7 worm cellular contexts compared by ENCODE assay signal in the genomic region with DNA sequence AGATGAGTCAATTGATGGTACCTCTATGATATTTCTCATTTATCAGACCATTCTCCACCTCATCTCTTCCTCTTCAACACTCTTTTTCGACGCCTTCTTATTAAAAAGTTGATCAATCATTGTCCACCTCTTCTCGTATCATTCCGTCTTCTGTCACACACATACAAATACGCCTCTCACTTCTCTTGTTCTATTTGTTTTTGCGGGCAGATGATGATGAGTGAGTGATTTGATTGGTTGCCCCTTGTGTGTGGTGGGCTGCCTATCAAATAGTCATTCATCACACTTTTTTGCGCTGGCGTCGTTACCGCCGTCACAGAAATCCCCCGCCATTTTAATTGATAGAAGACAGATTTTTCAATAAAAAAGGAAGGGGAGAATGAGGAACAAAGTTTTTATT.
TF ChIP-seq lines count a peak whose summit lies in the region.

No protein-coding gene starts in this region.

TF ChIP-seq in whole organism, L1 larva, 84 proteins besides CTCF, POLR2A, EP300 and RAD21 (continues in another document):
- no peak for TF ChIP-seq efl-1 (optimal IDR thresholded peaks at IDR 0.05; lab: Kevin White, UChicago)
- TF ChIP-seq efl-1 (GFP tag; optimal IDR thresholded peaks at IDR 0.05 in 1 of 2; lab: Kevin White, UChicago), result peak in 1 of 2 experiments; percentile 68
- TF ChIP-seq swsn-7 (tag; optimal IDR thresholded peaks at IDR 0.05; lab: Kevin White, UChicago), result no peak
- peak in 1 of 2 experiments; percentile 5 for TF ChIP-seq lsy-2 (tag; optimal IDR thresholded peaks at IDR 0.05; lab: Kevin White, UChicago)
- no peak for TF ChIP-seq fkh-4 (tag; optimal IDR thresholded peaks at IDR 0.05; lab: Kevin White, UChicago; ENCODE audit: borderline replicate concordance)
- peak; percentile 66 for TF ChIP-seq lin-14 (GFP tag; optimal IDR thresholded peaks at IDR 0.05; lab: Kevin White, UChicago)
- peak; percentile 47 for TF ChIP-seq nhr-71 (tag; optimal IDR thresholded peaks at IDR 0.05; lab: Kevin White, UChicago)
- no peak for TF ChIP-seq tlp-1 (tag; optimal IDR thresholded peaks at IDR 0.05; lab: Kevin White, UChicago)
- peak; percentile 81 for TF ChIP-seq blmp-1 (tag; optimal IDR thresholded peaks at IDR 0.05; lab: Kevin White, UChicago)
- peak; percentile 64 for TF ChIP-seq nhr-85 (tag; lab: Kevin White, UChicago)
- TF ChIP-seq snu-23 (GFP tag; optimal IDR thresholded peaks at IDR 0.05; lab: Kevin White, UChicago), result peak; percentile 32
- peak in 4 of 6 experiments; percentile 7 to 66 (median 34) for TF ChIP-seq elt-3 (tag; optimal IDR thresholded peaks at IDR 0.05; lab: Kevin White, UChicago)

TF ChIP-seq in whole organism, L2 larva, 48 proteins besides CTCF, POLR2A, EP300 and RAD21 (continues in another document):
- TF ChIP-seq fos-1 (tag; optimal IDR thresholded peaks at IDR 0.05; lab: Kevin White, UChicago) (peak; percentile 42), skn-1 (tag; optimal IDR thresholded peaks at IDR 0.05; lab: Kevin White, UChicago) (no peak), nhr-6 (tag; optimal IDR thresholded peaks at IDR 0.05; lab: Kevin White, UChicago) (no peak), ceh-16 (tag; optimal IDR thresholded peaks at IDR 0.05; lab: Kevin White, UChicago) (no peak), nhr-25 (tag; optimal IDR thresholded peaks at IDR 0.05; lab: Kevin White, UChicago) (peak; percentile 33), F13H6.1 (tag; optimal IDR thresholded peaks at IDR 0.05; lab: Kevin White, UChicago) (peak; percentile 9), nhr-21 (tag; optimal IDR thresholded peaks at IDR 0.05; lab: Kevin White, UChicago) (peak; percentile 33), mbf-1 (tag; optimal IDR thresholded peaks at IDR 0.05; lab: Kevin White, UChicago) (no peak), sma-3 (GFP tag; optimal IDR thresholded peaks at IDR 0.05; lab: Kevin White, UChicago) (peak; percentile 75), snpc-4 (tag; optimal IDR thresholded peaks at IDR 0.05; lab: Kevin White, UChicago) (no peak), ztf-1 (GFP tag; conservative IDR thresholded peaks at IDR 0.05; lab: Robert Waterston, UW) (no peak), sma-9 (GFP tag; optimal IDR thresholded peaks at IDR 0.05; lab: Kevin White, UChicago) (peak; percentile 21), sma-9 (tag; optimal IDR thresholded peaks at IDR 0.05; lab: Kevin White, UChicago) (no peak)

TF ChIP-seq in whole organism, L3 larva, 47 proteins besides CTCF, POLR2A, EP300 and RAD21 (continues in another document):
- no peak for TF ChIP-seq zag-1 (tag; optimal IDR thresholded peaks at IDR 0.05; lab: Kevin White, UChicago)
- TF ChIP-seq ceh-28 (tag; optimal IDR thresholded peaks at IDR 0.05; lab: Kevin White, UChicago), result no peak
- no peak for TF ChIP-seq ztf-4 (tag; optimal IDR thresholded peaks at IDR 0.05; lab: Kevin White, UChicago)
- peak; percentile 69 for TF ChIP-seq nhr-23 (tag; optimal IDR thresholded peaks at IDR 0.05; lab: Kevin White, UChicago)
- no peak for TF ChIP-seq jun-1 (tag; optimal IDR thresholded peaks at IDR 0.05; lab: Kevin White, UChicago)
- TF ChIP-seq snpc-4 (tag; optimal IDR thresholded peaks at IDR 0.05; lab: Kevin White, UChicago), result no peak
- no peak for TF ChIP-seq unc-39 (tag; optimal IDR thresholded peaks at IDR 0.05; lab: Kevin White, UChicago)
- no peak for TF ChIP-seq ceh-9 (tag; optimal IDR thresholded peaks at IDR 0.05; lab: Kevin White, UChicago)
- TF ChIP-seq ztf-11 (tag; optimal IDR thresholded peaks at IDR 0.05; lab: Kevin White, UChicago), result no peak
- TF ChIP-seq unc-62 (GFP tag; optimal IDR thresholded peaks at IDR 0.05; lab: Kevin White, UChicago), result peak; percentile 18
- TF ChIP-seq lin-15B (tag; optimal IDR thresholded peaks at IDR 0.05; lab: Kevin White, UChicago), result no peak
- no peak for TF ChIP-seq elt-2 (tag; optimal IDR thresholded peaks at IDR 0.05; lab: Kevin White, UChicago)
- no peak for TF ChIP-seq tbx-2 (tag; optimal IDR thresholded peaks at IDR 0.05; lab: Kevin White, UChicago)
- no peak for TF ChIP-seq lin-39 (tag; optimal IDR thresholded peaks at IDR 0.05; lab: Kevin White, UChicago)

TF ChIP-seq in whole organism, L4 larva, 104 proteins besides CTCF, POLR2A, EP300 and RAD21 (continues in another document):
- TF ChIP-seq dve-1 (tag; optimal IDR thresholded peaks at IDR 0.05; lab: Kevin White, UChicago; ENCODE audit: insufficient read depth) (peak; percentile 17), mdl-1 (tag; optimal IDR thresholded peaks at IDR 0.05; lab: Kevin White, UChicago) (peak in 1 of 2 experiments; percentile 25), pqm-1 (tag; optimal IDR thresholded peaks at IDR 0.05; lab: Kevin White, UChicago) (no peak), nhr-11 (tag; optimal IDR thresholded peaks at IDR 0.05; lab: Kevin White, UChicago) (no peak), hlh-11 (tag; optimal IDR thresholded peaks at IDR 0.05; lab: Kevin White, UChicago) (peak; percentile 73), ceh-20 (GFP tag; IDR thresholded peaks at IDR 0.05; lab: Robert Waterston, UW) (peak; percentile 65; the same call in 1 of the 2 replicates), nhr-28 (tag; optimal IDR thresholded peaks at IDR 0.05; lab: Kevin White, UChicago) (peak; percentile 61), aha-1 (tag; lab: Kevin White, UChicago) (peak; percentile 9), spr-1 (tag; optimal IDR thresholded peaks at IDR 0.05; lab: Kevin White, UChicago) (no peak), nhr-25 (tag; optimal IDR thresholded peaks at IDR 0.05; lab: Kevin White, UChicago; ENCODE audit: borderline replicate concordance, insufficient read depth) (no peak), ztf-7 (tag; optimal IDR thresholded peaks at IDR 0.05; lab: Kevin White, UChicago) (no peak), F49E8.2 (tag; optimal IDR thresholded peaks at IDR 0.05; lab: Kevin White, UChicago; ENCODE audit: borderline replicate concordance) (no peak)

TF ChIP-seq in whole organism, late embryonic, 69 proteins besides CTCF, POLR2A, EP300 and RAD21:
- peak; percentile 79 for TF ChIP-seq unc-55 (GFP tag; optimal IDR thresholded peaks at IDR 0.05; lab: Kevin White, UChicago)
- no peak for TF ChIP-seq fkh-10 (GFP tag; optimal IDR thresholded peaks at IDR 0.05; lab: Kevin White, UChicago)
- peak; percentile 57 for TF ChIP-seq nfya-1 (tag; optimal IDR thresholded peaks at IDR 0.05; lab: Kevin White, UChicago)

TF ChIP-seq in whole organism, mixed stage, embryonic, 35 proteins besides CTCF, POLR2A, EP300 and RAD21:
- TF ChIP-seq ztf-11 (tag; optimal IDR thresholded peaks at IDR 0.05; lab: Kevin White, UChicago) (no peak), lin-32 (GFP tag; optimal IDR thresholded peaks at IDR 0.05; lab: Kevin White, UChicago) (no peak), unc-62 (GFP tag; optimal IDR thresholded peaks at IDR 0.05; lab: Kevin White, UChicago) (peak; percentile 59), cnd-1 (tag; optimal IDR thresholded peaks at IDR 0.05; lab: Kevin White, UChicago) (no peak), hlh-1 (tag; optimal IDR thresholded peaks at IDR 0.05; lab: Kevin White, UChicago) (no peak), ces-1 (GFP tag; optimal IDR thresholded peaks at IDR 0.05; lab: Kevin White, UChicago) (no peak), elt-1 (tag; optimal IDR thresholded peaks at IDR 0.05; lab: Kevin White, UChicago; ENCODE audit: borderline replicate concordance, insufficient read depth) (no peak)

TF ChIP-seq in whole organism, young adult, 124 proteins besides CTCF, POLR2A, EP300 and RAD21:
- TF ChIP-seq C06A6.2 (GFP tag; conservative IDR thresholded peaks at IDR 0.05; lab: Robert Waterston, UW), result no peak
- no peak for TF ChIP-seq dpff-1 (tag; optimal IDR thresholded peaks at IDR 0.05; lab: Kevin White, UChicago)
- no peak for TF ChIP-seq cebp-1 (GFP tag; IDR thresholded peaks at IDR 0.05; lab: Robert Waterston, UW)
- TF ChIP-seq cebp-1 (tag; optimal IDR thresholded peaks at IDR 0.05; lab: Kevin White, UChicago), result peak; percentile 18
- TF ChIP-seq mes-4 (tag; optimal IDR thresholded peaks at IDR 0.05; lab: Kevin White, UChicago), result no peak
- TF ChIP-seq ceh-58 (GFP tag; IDR thresholded peaks at IDR 0.05; lab: Robert Waterston, UW), result no peak
- no peak for TF ChIP-seq hmg-20 (GFP tag; IDR thresholded peaks at IDR 0.05; lab: Robert Waterston, UW)
- TF ChIP-seq B0035.1 (tag; optimal IDR thresholded peaks at IDR 0.05; lab: Kevin White, UChicago), result no peak
- TF ChIP-seq nhr-80 (tag; optimal IDR thresholded peaks at IDR 0.05; lab: Kevin White, UChicago), result peak; percentile 48
- TF ChIP-seq snpc-1.1 (tag; optimal IDR thresholded peaks at IDR 0.05; lab: Kevin White, UChicago; ENCODE audit: insufficient read depth), result no peak
- TF ChIP-seq ztf-6 (GFP tag; IDR thresholded peaks at IDR 0.05; lab: Robert Waterston, UW), result no peak
- no peak for TF ChIP-seq die-1 (tag; optimal IDR thresholded peaks at IDR 0.05; lab: Kevin White, UChicago)
- no peak for TF ChIP-seq pha-4 (tag; optimal IDR thresholded peaks at IDR 0.05; lab: Kevin White, UChicago)
- no peak for TF ChIP-seq unc-62 (GFP tag; optimal IDR thresholded peaks at IDR 0.05; lab: Kevin White, UChicago)
- TF ChIP-seq akir-1 (GFP tag; optimal IDR thresholded peaks at IDR 0.05; lab: Kevin White, UChicago), result no peak
- TF ChIP-seq let-607 (tag; optimal IDR thresholded peaks at IDR 0.05; lab: Kevin White, UChicago), result no peak
